Fruit fly (Drosophila melanogaster) whole organism, adult: ENCODE data around the gene out.

ENCODE experiments used
- CG11617 ChIP-seq: fragments of 200-800 bp; sonication (Bioruptor generic); optimal IDR thresholded peaks from 2 replicates; lab custom pipeline; 2017; ENCODE audit warnings: mild to moderate bottlenecking, missing biosample characterization, missing genetic modification reagents, missing genetic modification characterization
- CG12768 ChIP-seq: fragments of 200-800 bp; sonication (Bioruptor generic); optimal IDR thresholded peaks from 2 replicates; lab custom pipeline; 2017; ENCODE audit warnings: missing biosample characterization, missing genetic modification characterization, mild to moderate bottlenecking, moderate library complexity, missing genetic modification reagents
- CG1620 ChIP-seq: fragments of 200-800 bp; sonication (Bioruptor generic); optimal IDR thresholded peaks from 2 replicates; lab custom pipeline; 2016; ENCODE audit warnings: missing biosample characterization, missing genetic modification characterization
- CG33017 ChIP-seq: fragments of 200-800 bp; sonication (Bioruptor generic); optimal IDR thresholded peaks from 2 replicates; lab custom pipeline; 2018; ENCODE audit warnings: missing biosample characterization, mild to moderate bottlenecking, missing genetic modification characterization, moderate library complexity
- CG5204 ChIP-seq: fragments of 200-800 bp; sonication (Bioruptor generic); optimal IDR thresholded peaks from 2 replicates; lab custom pipeline; 2016; ENCODE audit warnings: missing biosample characterization, missing genetic modification characterization
- Clk ChIP-seq: fragments of 200-800 bp; sonication (Bioruptor generic); optimal IDR thresholded peaks from 2 replicates; lab custom pipeline; 2017; ENCODE audit warnings: missing biosample characterization, missing genetic modification characterization
- bab1 ChIP-seq: fragments of 200-800 bp; sonication (Bioruptor generic); optimal IDR thresholded peaks from 3 replicates; lab custom pipeline; 2019; ENCODE audit warnings: missing biosample characterization, mild to moderate bottlenecking, missing genetic modification characterization, moderate library complexity
- cnc ChIP-seq, 2 experiments: fragments of >200 bp; optimal IDR thresholded peaks; 2 replicates each; lab custom pipeline; 2017
- kay ChIP-seq: fragments of 200-800 bp; sonication (Bioruptor generic); peaks from one replicate; lab custom pipeline; 2016; ENCODE audit warnings: missing biosample characterization, missing genetic modification characterization, borderline replicate concordance
- ovo ChIP-seq: fragments of 200-800 bp; sonication (Bioruptor generic); optimal IDR thresholded peaks from 2 replicates; lab custom pipeline; 2016; ENCODE audit warnings: missing biosample characterization, missing genetic modification characterization
- tj ChIP-seq: fragments of 200-800 bp; sonication (Bioruptor generic); optimal IDR thresholded peaks from 3 replicates; lab custom pipeline; 2017; ENCODE audit warnings: missing biosample characterization, mild to moderate bottlenecking, missing genetic modification characterization, moderate library complexity
- toe ChIP-seq: fragments of 200-800 bp; sonication (Bioruptor generic); optimal IDR thresholded peaks from 2 replicates; lab custom pipeline; 2016; ENCODE audit warnings: missing biosample characterization, missing genetic modification characterization

dm6 chrX:19361406-19361859 lies 39.5 kb upstream of the out start:
- TF ChIP-seq tj (GFP tag; lab: Kevin White, UChicago) (no peak), kay (GFP tag; lab: Kevin White, UChicago) (no peak), toe (no peak), bab1 (GFP tag; lab: Kevin White, UChicago) (peak; percentile 44), CG12768 (no peak), CG11617 (GFP tag; lab: Kevin White, UChicago) (no peak), ovo (GFP tag; lab: Kevin White, UChicago) (no peak), CG5204 (no peak), cnc (optimal IDR thresholded peaks at IDR 0.05; lab: Kevin White, UChicago) (no peak), CG1620 (no peak), CG33017 (tag; lab: Kevin White, UChicago) (no peak), Clk (no peak)
